Fruit fly (Drosophila melanogaster): ENCODE data around the gene Gnpnat.

Gnpnat gene

DNA sequence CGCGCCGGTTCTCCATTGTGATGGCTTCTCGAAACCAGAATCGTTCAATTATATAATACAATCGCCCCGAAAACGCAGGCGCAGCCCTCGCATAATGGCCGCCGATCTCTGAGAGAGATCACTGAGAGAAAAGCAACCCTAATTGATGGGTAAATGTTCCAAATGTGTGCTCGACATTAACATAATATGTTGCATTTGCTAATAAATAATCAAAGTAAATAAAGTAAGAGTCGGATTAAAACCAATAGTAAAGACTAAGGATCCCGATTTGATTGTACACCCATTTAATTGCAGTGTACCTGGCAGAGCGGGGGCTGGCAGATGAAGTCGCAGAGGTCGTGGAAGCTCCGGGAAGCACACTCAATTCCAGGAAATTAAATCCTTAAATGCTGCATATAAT is 33.5 kb upstream of the Gnpnat start (continued):
- TF ChIP-seq usp (GFP tag; optimal IDR thresholded peaks at IDR 0.05) (no peak), Hr83 (GFP tag; optimal IDR thresholded peaks at IDR 0.05; ENCODE audit: poor library complexity, severe bottlenecking) (no peak), Abd-B (GFP tag; optimal IDR thresholded peaks at IDR 0.05) (no peak)

DNA sequence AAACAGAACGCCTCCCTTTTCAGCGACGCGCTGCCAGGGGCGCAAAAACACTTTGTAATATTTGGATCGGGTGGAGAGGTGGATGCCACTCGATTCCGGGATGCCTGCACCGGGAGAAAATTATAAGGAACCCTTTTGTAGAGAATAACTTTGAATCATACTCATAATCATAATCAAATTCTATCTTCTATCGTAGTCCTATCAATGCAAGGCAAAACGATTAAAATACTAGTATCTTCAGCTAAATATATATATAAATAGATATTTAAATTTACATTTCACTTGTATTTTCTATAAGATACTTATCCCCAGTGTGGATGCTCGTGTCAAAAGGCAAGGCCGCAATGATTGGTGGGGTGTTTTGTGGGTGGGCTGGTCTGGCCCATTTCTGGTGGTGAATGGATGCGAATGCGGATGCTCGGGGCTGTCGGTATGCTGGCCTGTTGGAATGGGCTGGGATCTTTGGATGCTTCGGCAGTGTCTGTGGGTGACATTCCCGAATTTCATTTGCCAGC is 32.2 kb upstream of the Gnpnat start:
- TF ChIP-seq foxo (GFP tag; optimal IDR thresholded peaks at IDR 0.05) (peak in 1 of 2 experiments; percentile 6), rgr (GFP tag; optimal IDR thresholded peaks at IDR 0.05) (no peak)

DNA sequence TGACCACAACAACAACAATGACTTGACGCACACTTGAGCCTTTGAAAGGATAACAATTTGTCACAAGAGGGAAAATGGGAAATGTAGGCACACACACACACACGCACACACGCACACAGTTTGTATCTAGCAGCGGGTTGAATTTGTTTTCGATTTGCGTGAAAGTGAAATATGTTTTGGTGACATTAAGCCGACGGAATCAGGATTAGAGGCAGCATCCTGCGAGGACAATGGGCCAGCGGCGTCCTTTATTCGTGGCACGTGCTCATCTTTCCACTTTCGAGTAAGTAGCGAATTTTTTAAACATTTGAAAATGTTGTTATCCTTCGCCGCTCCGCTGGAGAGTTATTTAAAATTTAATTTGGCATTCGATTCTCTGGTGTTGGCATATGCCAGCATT is 30.8 kb upstream of the Gnpnat start:
- TF ChIP-seq jim (GFP tag; optimal IDR thresholded peaks at IDR 0.05): no peak
- no peak for TF ChIP-seq Dfd (GFP tag; optimal IDR thresholded peaks at IDR 0.05)
- no peak for TF ChIP-seq OdsH (GFP tag; optimal IDR thresholded peaks at IDR 0.05)
- TF ChIP-seq HLH106 (tag; optimal IDR thresholded peaks at IDR 0.05): no peak
- no peak for TF ChIP-seq Rel (GFP tag; optimal IDR thresholded peaks at IDR 0.05)
- no peak for TF ChIP-seq Rel (tag; optimal IDR thresholded peaks at IDR 0.05)
- no peak for TF ChIP-seq Hr78 (GFP tag; optimal IDR thresholded peaks at IDR 0.05)
- TF ChIP-seq sv (GFP tag; optimal IDR thresholded peaks at IDR 0.05): no peak
- TF ChIP-seq usp (GFP tag; optimal IDR thresholded peaks at IDR 0.05): no peak
- no peak for TF ChIP-seq woc (GFP tag; optimal IDR thresholded peaks at IDR 0.05)
- TF ChIP-seq Sp1 (GFP tag; optimal IDR thresholded peaks at IDR 0.05): no peak
- TF ChIP-seq CrebA (GFP tag; optimal IDR thresholded peaks at IDR 0.05; ENCODE audit: borderline replicate concordance): no peak
- no peak for TF ChIP-seq Vsx2 (GFP tag; optimal IDR thresholded peaks at IDR 0.05; ENCODE audit: partially characterized antibody)
- no peak for TF ChIP-seq N (GFP tag; optimal IDR thresholded peaks at IDR 0.05)
- no peak for TF ChIP-seq lola (GFP tag; optimal IDR thresholded peaks at IDR 0.05)
- no peak for TF ChIP-seq CG32264 (GFP tag; optimal IDR thresholded peaks at IDR 0.05)

DNA sequence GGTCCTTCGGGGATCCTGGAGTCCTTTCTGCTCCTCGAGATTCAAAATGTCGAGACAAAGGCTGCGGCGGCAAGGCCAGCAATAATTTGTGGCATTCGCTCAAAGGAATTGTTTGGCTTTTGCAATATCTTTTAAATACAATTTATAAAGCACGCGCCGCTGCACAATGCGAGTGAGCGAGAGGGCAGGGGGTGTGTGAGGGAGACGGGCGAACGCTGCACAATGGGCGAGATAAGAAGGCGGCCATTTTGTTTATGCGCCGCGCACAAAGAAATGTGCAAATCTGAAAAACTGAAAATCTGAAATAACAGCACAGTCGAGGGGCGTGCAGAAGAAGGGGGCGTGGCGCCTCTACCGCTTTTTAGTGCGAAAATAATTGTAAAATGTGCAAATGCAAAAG is 29.8 kb upstream of the Gnpnat start:
- TF ChIP-seq Abd-B (GFP tag; optimal IDR thresholded peaks at IDR 0.05) (no peak), lola (GFP tag; optimal IDR thresholded peaks at IDR 0.05) (no peak), sv (GFP tag; optimal IDR thresholded peaks at IDR 0.05) (no peak), ey (GFP tag; optimal IDR thresholded peaks at IDR 0.05) (no peak), CrebA (GFP tag; optimal IDR thresholded peaks at IDR 0.05; ENCODE audit: borderline replicate concordance) (no peak), pan (optimal IDR thresholded peaks at IDR 0.05) (no peak), Myc (optimal IDR thresholded peaks at IDR 0.05) (no peak), usp (GFP tag; optimal IDR thresholded peaks at IDR 0.05) (no peak), woc (GFP tag; optimal IDR thresholded peaks at IDR 0.05) (no peak), foxo (GFP tag; optimal IDR thresholded peaks at IDR 0.05) (no peak), Hnf4 (GFP tag; optimal IDR thresholded peaks at IDR 0.05) (no peak)

DNA sequence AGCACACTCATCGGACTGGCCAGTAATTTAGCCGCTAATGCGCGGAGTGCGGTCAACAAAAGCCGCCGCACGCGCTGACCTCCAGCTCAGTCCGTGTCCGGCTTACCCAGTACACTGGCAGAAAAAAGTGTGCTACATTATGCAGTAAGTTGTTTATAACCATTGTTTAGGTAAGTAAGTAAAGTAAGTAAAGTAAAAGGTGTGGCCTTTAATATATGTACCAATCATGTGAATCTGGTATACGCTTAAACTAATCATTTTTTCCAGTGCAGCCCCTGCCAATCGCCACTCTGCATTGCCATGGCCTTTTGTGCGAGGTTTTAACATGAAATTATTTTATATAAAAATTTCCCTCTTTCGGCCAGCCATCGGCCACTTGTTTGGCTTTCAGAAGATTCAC is 26.6 kb upstream of the Gnpnat start:
- TF ChIP-seq usp (GFP tag; optimal IDR thresholded peaks at IDR 0.05) (no peak), fru (GFP tag; optimal IDR thresholded peaks at IDR 0.05) (no peak), Dif (GFP tag; optimal IDR thresholded peaks at IDR 0.05; ENCODE audit: partially characterized antibody) (no peak), br (GFP tag; optimal IDR thresholded peaks at IDR 0.05) (no peak), psq (GFP tag; optimal IDR thresholded peaks at IDR 0.05) (no peak), brk (GFP tag; optimal IDR thresholded peaks at IDR 0.05) (no peak), dsf (GFP tag; optimal IDR thresholded peaks at IDR 0.05; ENCODE audit: borderline replicate concordance) (no peak), Dfd (GFP tag; optimal IDR thresholded peaks at IDR 0.05) (no peak), N (GFP tag; optimal IDR thresholded peaks at IDR 0.05) (no peak), Jra (GFP tag; optimal IDR thresholded peaks at IDR 0.05) (no peak)

DNA sequence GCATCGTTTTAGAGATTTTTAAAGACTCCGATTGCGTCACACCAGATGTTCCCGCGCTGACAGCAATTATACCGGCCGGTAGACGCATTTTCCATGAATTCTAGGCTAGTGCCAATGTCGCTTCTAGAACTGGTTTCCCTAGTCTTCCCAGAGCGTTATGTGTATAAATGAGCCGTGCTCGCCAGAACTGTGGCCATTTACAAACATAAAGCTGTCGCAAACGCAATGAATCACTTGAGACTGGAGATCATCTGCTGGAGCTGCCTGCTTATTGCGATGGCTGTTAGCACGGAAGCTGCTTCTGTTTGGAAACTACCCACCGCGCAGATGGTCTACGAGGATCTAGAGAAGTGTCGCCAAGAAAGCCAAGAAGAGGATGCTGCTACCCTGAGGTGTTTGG is 23.8 kb upstream of the Gnpnat start, which contains the start of gene Obp99d:
Obp99d (plus strand) TSS at position 192 of the 400 bp plus-strand sequence.
- TF ChIP-seq psq (GFP tag; optimal IDR thresholded peaks at IDR 0.05): no peak
- no peak for TF ChIP-seq Hr78 (GFP tag; optimal IDR thresholded peaks at IDR 0.05)
- TF ChIP-seq Hnf4 (GFP tag; optimal IDR thresholded peaks at IDR 0.05): no peak
- TF ChIP-seq Sp1 (GFP tag; optimal IDR thresholded peaks at IDR 0.05): no peak
- no peak for TF ChIP-seq ey (GFP tag; optimal IDR thresholded peaks at IDR 0.05)
- TF ChIP-seq sv (GFP tag; optimal IDR thresholded peaks at IDR 0.05): no peak
- TF ChIP-seq N (GFP tag; optimal IDR thresholded peaks at IDR 0.05): no peak
- no peak for TF ChIP-seq fru (GFP tag; optimal IDR thresholded peaks at IDR 0.05)
- no peak for TF ChIP-seq rgr (GFP tag; optimal IDR thresholded peaks at IDR 0.05)
- TF ChIP-seq foxo (GFP tag; optimal IDR thresholded peaks at IDR 0.05): no peak
- TF ChIP-seq brk (GFP tag; optimal IDR thresholded peaks at IDR 0.05): no peak
- no peak for TF ChIP-seq Vsx2 (GFP tag; optimal IDR thresholded peaks at IDR 0.05; ENCODE audit: partially characterized antibody)
- TF ChIP-seq Jra (GFP tag; optimal IDR thresholded peaks at IDR 0.05): no peak
- no peak for TF ChIP-seq Myc (optimal IDR thresholded peaks at IDR 0.05)
- no peak for TF ChIP-seq Mio (GFP tag; optimal IDR thresholded peaks at IDR 0.05)
- no peak for TF ChIP-seq jim (GFP tag; optimal IDR thresholded peaks at IDR 0.05)
- no peak for TF ChIP-seq h (GFP tag; optimal IDR thresholded peaks at IDR 0.05)
- TF ChIP-seq sage (GFP tag; optimal IDR thresholded peaks at IDR 0.05): no peak
- TF ChIP-seq OdsH (GFP tag; optimal IDR thresholded peaks at IDR 0.05): no peak
